Fruit fly (Drosophila melanogaster): ENCODE results near the gene CG7352.

DNA sequence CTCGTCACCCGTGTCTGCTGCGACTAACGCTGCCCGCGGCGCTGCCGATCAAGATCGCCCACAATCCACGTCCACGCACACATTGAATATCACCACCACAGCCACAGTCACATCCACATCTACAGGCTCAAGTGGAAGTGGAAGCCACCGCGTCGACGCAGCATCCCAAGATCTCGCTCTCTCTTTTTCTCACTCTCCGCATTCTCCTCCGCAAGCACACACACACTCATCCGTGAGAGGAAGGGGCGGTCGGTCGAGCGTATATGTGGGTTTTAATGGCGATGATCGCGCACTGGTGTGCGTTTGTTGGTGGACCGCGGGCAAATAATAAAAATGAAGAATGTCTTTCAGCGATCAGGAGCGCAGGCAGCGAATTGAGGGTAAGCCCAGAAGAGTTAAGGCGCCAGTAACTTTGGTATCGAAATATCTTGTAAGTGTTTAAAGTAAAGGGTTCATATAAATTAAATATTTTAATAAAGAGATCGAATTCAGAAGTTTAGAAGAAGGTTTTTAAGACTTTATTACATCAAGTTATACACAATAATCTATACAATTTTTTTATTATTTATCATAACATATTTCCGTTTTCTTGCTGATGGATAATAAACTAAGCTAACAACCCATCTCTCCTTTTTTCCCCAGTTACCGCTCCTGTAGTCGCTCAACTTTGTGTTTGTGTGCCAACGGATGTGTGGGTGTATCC is 13.5 kb upstream of the CG7352 start, which contains the start of gene Poxm:
- TF ChIP-seq Blimp-1 (GFP tag; optimal IDR thresholded peaks at IDR 0.05): peak; percentile 89
- TF ChIP-seq pdm3 (GFP tag; optimal IDR thresholded peaks at IDR 0.05): peak; percentile 96
- peak; percentile 92 for TF ChIP-seq Gug (GFP tag; IDR thresholded peaks at IDR 0.05)
- TF ChIP-seq CG10669 (GFP tag; optimal IDR thresholded peaks at IDR 0.05): peak; percentile 95

All from whole organism, prepupa.